Comparison of ENCODE assay signal across 1 worm cellular context in the genomic region with DNA sequence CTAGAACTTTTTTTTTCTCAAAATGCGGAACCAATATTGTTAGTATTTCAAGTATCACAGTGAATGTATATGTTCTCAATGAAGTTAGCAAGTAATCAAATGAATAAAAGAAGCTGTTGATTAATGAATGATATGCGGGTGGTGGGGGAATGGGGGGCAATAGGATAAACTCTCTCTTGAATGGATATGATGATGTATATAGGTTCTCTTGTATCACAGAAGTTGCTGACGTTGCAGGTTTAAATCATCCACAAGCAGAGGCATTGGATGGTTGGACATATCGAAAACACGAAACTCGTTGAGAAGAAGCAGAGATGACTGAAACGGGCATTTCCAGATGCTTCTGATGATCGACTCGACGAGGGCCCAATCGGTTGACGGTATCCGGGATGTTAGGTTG.
TF ChIP-seq lines count a peak whose summit lies in the region.

No protein-coding gene starts in this region.

TF ChIP-seq in whole organism, L1 larva, 84 proteins besides CTCF, POLR2A, EP300 and RAD21 (continued from another document):
- TF ChIP-seq fos-1 (tag; optimal IDR thresholded peaks at IDR 0.05; lab: Kevin White, UChicago) (no peak), C34B4.2 (tag; optimal IDR thresholded peaks at IDR 0.05; lab: Kevin White, UChicago) (no peak), nhr-76 (tag; optimal IDR thresholded peaks at IDR 0.05; lab: Kevin White, UChicago) (no peak), nhr-47 (tag; optimal IDR thresholded peaks at IDR 0.05; lab: Kevin White, UChicago) (no peak), unc-98 (GFP tag; IDR thresholded peaks at IDR 0.05; lab: Robert Waterston, UW) (no peak), lin-14 (GFP tag; optimal IDR thresholded peaks at IDR 0.05; lab: Kevin White, UChicago) (peak; percentile 8), sup-37 (GFP tag; optimal IDR thresholded peaks at IDR 0.05; lab: Kevin White, UChicago) (no peak), fkh-8 (tag; optimal IDR thresholded peaks at IDR 0.05; lab: Kevin White, UChicago) (no peak)
